Worm (Caenorhabditis elegans) whole organism, mixed stage, embryonic: ENCODE measurements around the gene F56C9.10.

Source experiments
- bed-3 ChIP-seq: fragments of 200-800 bp; sonication (Bioruptor generic); optimal IDR thresholded peaks from 3 replicates; lab custom pipeline; 2018; ENCODE audit warnings: mild to moderate bottlenecking, missing genetic modification characterization, moderate library complexity, missing compliant biosample characterization
- blmp-1 ChIP-seq: fragments of 150-350 bp; optimal IDR thresholded peaks from 2 replicates; lab custom pipeline; 2014; ENCODE audit warnings: missing biosample characterization, missing genetic modification characterization
- ces-1 ChIP-seq: fragments of 150-350 bp; optimal IDR thresholded peaks from 2 replicates; lab custom pipeline; 2014; ENCODE audit warnings: missing biosample characterization, missing genetic modification reagents, missing genetic modification characterization
- lsy-2 ChIP-seq: fragments of 150-350 bp; optimal IDR thresholded peaks from 2 replicates; lab custom pipeline; 2014; ENCODE audit warnings: missing biosample characterization, missing genetic modification characterization
- nhr-12 ChIP-seq: fragments of 150-350 bp; optimal IDR thresholded peaks from 2 replicates; lab custom pipeline; 2014; ENCODE audit warnings: missing biosample characterization, missing genetic modification characterization
- nhr-237 ChIP-seq: fragments of 150-350 bp; optimal IDR thresholded peaks from 2 replicates; lab custom pipeline; 2014; ENCODE audit warnings: missing biosample characterization, missing genetic modification characterization
- nhr-28 ChIP-seq: fragments of 150-350 bp; optimal IDR thresholded peaks from 2 replicates; lab custom pipeline; 2014; ENCODE audit warnings: missing biosample characterization, missing genetic modification characterization
- tbx-8 ChIP-seq: fragments of 200-800 bp; sonication (Bioruptor generic); optimal IDR thresholded peaks from 2 replicates; lab custom pipeline; 2018; ENCODE audit warnings: mild to moderate bottlenecking, missing genetic modification characterization, moderate library complexity, missing compliant biosample characterization
- unc-39 ChIP-seq: fragments of 150-350 bp; optimal IDR thresholded peaks from 2 replicates; lab custom pipeline; 2014; ENCODE audit warnings: missing biosample characterization, missing genetic modification characterization
- ztf-11 ChIP-seq: fragments of 150-350 bp; optimal IDR thresholded peaks from 2 replicates; lab custom pipeline; 2014; ENCODE audit warnings: missing biosample characterization, missing genetic modification characterization

DNA sequence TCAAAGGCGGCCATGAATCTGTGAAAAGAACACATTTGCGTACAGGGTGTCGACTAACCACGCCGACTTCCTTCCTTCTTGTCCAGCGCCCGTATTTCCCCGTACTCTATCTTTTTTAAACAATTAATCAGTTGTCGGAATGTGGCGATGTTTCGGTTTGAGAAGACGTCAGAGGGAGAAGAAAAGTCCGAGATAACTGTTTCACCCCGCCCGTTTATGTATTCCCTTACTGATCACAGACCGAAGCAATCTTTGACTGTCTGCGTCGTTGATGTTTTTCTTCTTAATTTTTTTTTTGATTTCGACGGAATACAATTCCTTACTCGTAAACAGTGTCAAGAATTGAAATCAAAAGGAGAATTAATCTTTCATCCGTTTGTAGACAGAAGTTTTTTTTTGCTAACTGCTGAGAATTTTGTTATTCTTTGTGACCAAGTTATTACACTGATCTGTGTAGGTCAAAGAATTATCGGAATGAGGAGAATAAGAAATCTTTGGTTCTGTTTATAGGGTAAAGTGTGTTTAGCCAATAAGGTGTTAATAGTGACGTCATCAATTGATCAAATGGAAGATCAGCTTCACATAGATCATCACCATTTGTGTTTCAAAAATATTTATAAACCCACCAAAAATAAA lies 38.0 kb downstream of the F56C9.10 start:
- TF ChIP-seq nhr-237 (tag; lab: Kevin White, UChicago) = no peak
- no peak for TF ChIP-seq lsy-2
- TF ChIP-seq unc-39 (tag; lab: Kevin White, UChicago) = no peak
- TF ChIP-seq blmp-1 (tag; lab: Kevin White, UChicago) = no peak
- no peak for TF ChIP-seq ztf-11 (tag; lab: Kevin White, UChicago)
- no peak for TF ChIP-seq ces-1
- no peak for TF ChIP-seq bed-3 (GFP tag; lab: Kevin White, UChicago)
- no peak for TF ChIP-seq nhr-12 (tag; lab: Kevin White, UChicago)
- TF ChIP-seq tbx-8 (GFP tag; lab: Kevin White, UChicago) = no peak
- no peak for TF ChIP-seq nhr-28
